Fruit fly (Drosophila melanogaster) whole organism: ENCODE measurements around the gene Hsc70-3.
A peak's percentile ranks its signal among the peaks of the same experiment; 100 is the strongest.

Source experiments
- CG8478 ChIP-seq: fragments of >200 bp; optimal IDR thresholded peaks from 2 replicates; lab custom pipeline; 2018; ENCODE audit warnings: inconsistent platforms
- Dll ChIP-seq: fragments of >200 bp; optimal IDR thresholded peaks from 2 replicates; lab custom pipeline; 2017
- EcR ChIP-seq, 2 experiments: fragments of >200 bp; optimal IDR thresholded peaks; 2 replicates each; lab custom pipeline; 2017; ENCODE audit warnings: missing biosample characterization in 2 of 2, missing genetic modification characterization in 2 of 2, missing genetic modification reagents in 2 of 2
- pan ChIP-seq: fragments of >200 bp; optimal IDR thresholded peaks from 2 replicates; lab custom pipeline; 2017
- psq ChIP-seq: fragments of >200 bp; optimal IDR thresholded peaks from 2 replicates; lab custom pipeline; 2017
- usp ChIP-seq: fragments of >200 bp; optimal IDR thresholded peaks from 2 replicates; lab custom pipeline; 2017; ENCODE audit warnings: missing biosample characterization, missing genetic modification characterization, mixed read lengths

Gene Hsc70-3

dm6 chrX:11823003-11823402, 16.1 kb upstream of the Hsc70-3 start:
- TF ChIP-seq EcR (GFP tag; optimal IDR thresholded peaks at IDR 0.05; lab: Kevin White, UChicago), result no peak
- TF ChIP-seq Dll (lab: Kevin White, UChicago), result no peak
- no peak for TF ChIP-seq psq
- no peak for TF ChIP-seq pan (lab: Kevin White, UChicago)
- TF ChIP-seq usp (GFP tag; lab: Kevin White, UChicago), result no peak
- no peak for TF ChIP-seq CG8478 (lab: Kevin White, UChicago)

dm6 chrX:11821946-11822345, 15.0 kb upstream of the Hsc70-3 start:
- no peak for TF ChIP-seq psq

dm6 chrX:11820284-11821075, 13.6 kb upstream of the Hsc70-3 start:
- TF ChIP-seq Dll (lab: Kevin White, UChicago) (no peak), CG8478 (lab: Kevin White, UChicago) (no peak), EcR (GFP tag; optimal IDR thresholded peaks at IDR 0.05; lab: Kevin White, UChicago) (no peak), psq (no peak), usp (GFP tag; lab: Kevin White, UChicago) (no peak), pan (lab: Kevin White, UChicago) (no peak)

dm6 chrX:11819241-11819862, 12.4 kb upstream of the Hsc70-3 start:
- TF ChIP-seq Dll (lab: Kevin White, UChicago) (no peak), psq (no peak), pan (lab: Kevin White, UChicago) (no peak), usp (GFP tag; lab: Kevin White, UChicago) (no peak), CG8478 (lab: Kevin White, UChicago) (no peak), EcR (GFP tag; optimal IDR thresholded peaks at IDR 0.05; lab: Kevin White, UChicago) (no peak)

dm6 chrX:11818767-11819089, 11.8 kb upstream of the Hsc70-3 start:
- TF ChIP-seq CG8478 (lab: Kevin White, UChicago) (no peak), Dll (lab: Kevin White, UChicago) (peak; percentile 9)

dm6 chrX:11818047-11818766, 11.3 kb upstream of the Hsc70-3 start:
- no peak for TF ChIP-seq EcR (GFP tag; optimal IDR thresholded peaks at IDR 0.05; lab: Kevin White, UChicago)
- no peak for TF ChIP-seq usp (GFP tag; lab: Kevin White, UChicago)
- TF ChIP-seq CG8478 (lab: Kevin White, UChicago), result no peak
- TF ChIP-seq pan (lab: Kevin White, UChicago), result no peak
- no peak for TF ChIP-seq psq
- TF ChIP-seq Dll (lab: Kevin White, UChicago), result no peak

DNA sequence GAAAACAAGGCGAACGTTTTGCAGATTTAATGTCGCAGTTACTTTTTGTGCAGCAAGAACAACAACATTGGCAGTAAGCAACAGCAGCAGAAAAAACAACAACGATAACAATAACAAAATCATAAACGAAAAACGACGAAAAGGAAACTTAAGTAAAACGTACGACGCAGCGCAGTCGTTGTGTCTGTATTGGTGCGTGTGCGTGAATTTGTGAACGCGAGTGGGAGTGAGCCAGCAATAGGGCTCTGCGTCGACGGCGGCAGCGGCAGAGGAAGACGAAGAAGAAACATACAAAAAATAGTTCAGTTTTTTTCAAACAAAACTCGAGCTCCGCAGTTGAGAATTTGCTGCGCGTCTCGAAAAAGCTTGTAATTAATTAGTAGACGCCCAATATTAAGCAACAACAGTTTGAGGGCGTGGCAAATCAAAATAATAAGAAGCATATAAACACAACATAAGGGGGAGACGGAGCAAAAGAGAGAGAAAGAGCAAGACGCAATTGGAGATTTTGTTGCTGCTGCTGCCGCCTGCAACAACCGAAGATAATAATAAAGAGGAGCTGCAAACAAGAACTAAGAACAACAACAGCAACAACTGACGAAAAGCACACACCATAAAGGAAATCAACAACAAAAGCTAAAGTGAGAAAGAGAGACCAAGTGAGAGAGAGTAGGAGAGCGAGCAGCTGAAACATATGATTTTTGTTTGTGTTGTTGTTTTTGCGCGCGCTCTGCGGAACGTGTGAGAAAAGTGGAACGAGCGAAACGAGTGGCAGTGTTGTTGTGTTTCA, 10.5 kb upstream of the Hsc70-3 start:
- TF ChIP-seq Dll (lab: Kevin White, UChicago) (no peak), CG8478 (lab: Kevin White, UChicago) (no peak), pan (lab: Kevin White, UChicago) (no peak), EcR (GFP tag; optimal IDR thresholded peaks at IDR 0.05; lab: Kevin White, UChicago) (no peak), usp (GFP tag; lab: Kevin White, UChicago) (no peak), psq (no peak)

- no peak for TF ChIP-seq EcR (GFP tag; optimal IDR thresholded peaks at IDR 0.05; lab: Kevin White, UChicago)
- no peak for TF ChIP-seq psq
- TF ChIP-seq Dll (lab: Kevin White, UChicago), result no peak
- no peak for TF ChIP-seq pan (lab: Kevin White, UChicago)
- no peak for TF ChIP-seq CG8478 (lab: Kevin White, UChicago)
- TF ChIP-seq usp (GFP tag; lab: Kevin White, UChicago), result no peak
These were observed 9.6 kb upstream of the Hsc70-3 start, which contains the start of the genes CG1578 and rudhira for dm6 chrX:11816434-11816948. Gene CG1578 (minus strand): TSS chrX:11816551. Gene rudhira (plus strand): TSS chrX:11816898.

- TF ChIP-seq psq (no peak), CG8478 (lab: Kevin White, UChicago) (no peak), usp (GFP tag; lab: Kevin White, UChicago) (no peak), EcR (GFP tag; optimal IDR thresholded peaks at IDR 0.05; lab: Kevin White, UChicago) (no peak), pan (lab: Kevin White, UChicago) (no peak), Dll (lab: Kevin White, UChicago) (no peak)
These were observed 8.7 kb upstream of the Hsc70-3 start for dm6 chrX:11815356-11816270.

- no peak for TF ChIP-seq Dll (lab: Kevin White, UChicago)
- TF ChIP-seq EcR (GFP tag; optimal IDR thresholded peaks at IDR 0.05; lab: Kevin White, UChicago), result no peak
- TF ChIP-seq pan (lab: Kevin White, UChicago), result no peak
- TF ChIP-seq psq, result no peak
- no peak for TF ChIP-seq usp (GFP tag; lab: Kevin White, UChicago)
- TF ChIP-seq CG8478 (lab: Kevin White, UChicago), result no peak
These were observed 6.8 kb upstream of the Hsc70-3 start for dm6 chrX:11813721-11814161.
